Fruit fly (Drosophila melanogaster) whole organism: ENCODE measurements around the gene CG17931.

Experiments used
- EcR ChIP-seq, 2 experiments: fragments of >200 bp; optimal IDR thresholded peaks; 2 replicates each; lab custom pipeline; 2017; ENCODE audit warnings: missing biosample characterization in 2 of 2, missing genetic modification characterization in 2 of 2, missing genetic modification reagents in 2 of 2
- pan ChIP-seq: fragments of >200 bp; optimal IDR thresholded peaks from 2 replicates; lab custom pipeline; 2017
- psq ChIP-seq: fragments of >200 bp; optimal IDR thresholded peaks from 2 replicates; lab custom pipeline; 2017
- usp ChIP-seq: fragments of >200 bp; optimal IDR thresholded peaks from 2 replicates; lab custom pipeline; 2017; ENCODE audit warnings: missing biosample characterization, missing genetic modification characterization, mixed read lengths

- TF ChIP-seq EcR (GFP tag; optimal IDR thresholded peaks at IDR 0.05; lab: Kevin White, UChicago) = no peak
- no peak for TF ChIP-seq pan
- TF ChIP-seq psq = no peak
- no peak for TF ChIP-seq usp
Observed at dm6 chr3R:16310081-16310493, 49.2 kb downstream of the CG17931 start.
